Worm (Caenorhabditis elegans) whole organism, mixed stage, embryonic: ENCODE measurements around the gene F29A7.4.

Source experiments
- bed-3 ChIP-seq: fragments of 200-800 bp; sonication (Bioruptor generic); optimal IDR thresholded peaks from 3 replicates; lab custom pipeline; 2018; ENCODE audit warnings: mild to moderate bottlenecking, missing genetic modification characterization, moderate library complexity, missing compliant biosample characterization
- blmp-1 ChIP-seq: fragments of 150-350 bp; optimal IDR thresholded peaks from 2 replicates; lab custom pipeline; 2014; ENCODE audit warnings: missing biosample characterization, missing genetic modification characterization
- ceh-39 ChIP-seq: fragments of 150-350 bp; optimal IDR thresholded peaks from 2 replicates; lab custom pipeline; 2014; ENCODE audit warnings: missing biosample characterization, missing genetic modification characterization
- ceh-43 ChIP-seq: fragments of 200-800 bp; sonication (Bioruptor generic); optimal IDR thresholded peaks from 2 replicates; lab custom pipeline; 2018; ENCODE audit warnings: mild to moderate bottlenecking, missing genetic modification characterization, moderate library complexity, missing compliant biosample characterization
- ceh-83 ChIP-seq: fragments of 200-800 bp; sonication (Bioruptor generic); optimal IDR thresholded peaks from 2 replicates; lab custom pipeline; 2018; ENCODE audit warnings: mild to moderate bottlenecking, missing genetic modification characterization, missing compliant biosample characterization
- ces-1 ChIP-seq: fragments of 150-350 bp; optimal IDR thresholded peaks from 2 replicates; lab custom pipeline; 2014; ENCODE audit warnings: missing biosample characterization, missing genetic modification reagents, missing genetic modification characterization
- cnd-1 ChIP-seq: fragments of 200-800 bp; sonication (Bioruptor generic); optimal IDR thresholded peaks from 2 replicates; lab custom pipeline; 2018; ENCODE audit warnings: mild to moderate bottlenecking, missing genetic modification characterization, missing compliant biosample characterization
- drap-1 ChIP-seq: fragments of 200-800 bp; sonication (Bioruptor generic); optimal IDR thresholded peaks from 3 replicates; lab custom pipeline; 2018; ENCODE audit warnings: mild to moderate bottlenecking, missing genetic modification characterization, missing compliant biosample characterization
- elt-1 ChIP-seq: sonication (generic microtip); optimal IDR thresholded peaks from 2 replicates; lab custom pipeline; 2017; ENCODE audit warnings: missing genetic modification characterization, mild to moderate bottlenecking, missing compliant biosample characterization, antibody characterized with exemption, moderate library complexity, borderline replicate concordance; ENCODE audit not compliant: insufficient read depth
- elt-3 ChIP-seq: fragments of 150-350 bp; optimal IDR thresholded peaks from 2 replicates; lab custom pipeline; 2014; ENCODE audit warnings: missing biosample characterization, missing genetic modification characterization
- ham-2 ChIP-seq: fragments of 200-800 bp; sonication (Bioruptor generic); optimal IDR thresholded peaks from 2 replicates; lab custom pipeline; 2018; ENCODE audit warnings: mild to moderate bottlenecking, missing genetic modification characterization, missing compliant biosample characterization
- hlh-1 ChIP-seq: fragments of 150-350 bp; optimal IDR thresholded peaks from 2 replicates; lab custom pipeline; 2014; ENCODE audit warnings: missing biosample characterization, missing genetic modification reagents, missing genetic modification characterization
- lin-13 ChIP-seq: fragments of 150-350 bp; optimal IDR thresholded peaks from 2 replicates; lab custom pipeline; 2014; ENCODE audit warnings: missing biosample characterization, missing genetic modification characterization
- lin-32 ChIP-seq: fragments of 200-800 bp; sonication (Bioruptor generic); optimal IDR thresholded peaks from 2 replicates; lab custom pipeline; 2018; ENCODE audit warnings: mild to moderate bottlenecking, missing genetic modification characterization, missing compliant biosample characterization
- lsy-2 ChIP-seq: fragments of 150-350 bp; optimal IDR thresholded peaks from 2 replicates; lab custom pipeline; 2014; ENCODE audit warnings: missing biosample characterization, missing genetic modification characterization
- mab-5 ChIP-seq: fragments of 150-350 bp; optimal IDR thresholded peaks from 2 replicates; lab custom pipeline; 2014; ENCODE audit warnings: missing biosample characterization, missing genetic modification characterization
- mep-1 ChIP-seq: fragments of 150-350 bp; optimal IDR thresholded peaks from 2 replicates; lab custom pipeline; 2017; ENCODE audit warnings: missing biosample characterization, missing genetic modification reagents, missing genetic modification characterization, inconsistent platforms
- nhr-12 ChIP-seq: fragments of 150-350 bp; optimal IDR thresholded peaks from 2 replicates; lab custom pipeline; 2014; ENCODE audit warnings: missing biosample characterization, missing genetic modification characterization
- nhr-2 ChIP-seq: fragments of 150-350 bp; optimal IDR thresholded peaks from 2 replicates; lab custom pipeline; 2014; ENCODE audit warnings: missing biosample characterization, missing genetic modification characterization
- nhr-28 ChIP-seq: fragments of 150-350 bp; optimal IDR thresholded peaks from 2 replicates; lab custom pipeline; 2014; ENCODE audit warnings: missing biosample characterization, missing genetic modification characterization
- nhr-76 ChIP-seq: sonication (generic microtip); optimal IDR thresholded peaks from 2 replicates; lab custom pipeline; 2017; ENCODE audit warnings: missing biosample characterization, missing genetic modification characterization
- sem-2 ChIP-seq: fragments of 200-800 bp; sonication (Bioruptor generic); optimal IDR thresholded peaks from 2 replicates; lab custom pipeline; 2018; ENCODE audit warnings: mild to moderate bottlenecking, missing genetic modification characterization, missing compliant biosample characterization
- snpc-4 ChIP-seq: fragments of 150-350 bp; optimal IDR thresholded peaks from 2 replicates; lab custom pipeline; 2014; ENCODE audit warnings: missing biosample characterization, missing genetic modification characterization
- tbx-8 ChIP-seq: fragments of 200-800 bp; sonication (Bioruptor generic); optimal IDR thresholded peaks from 2 replicates; lab custom pipeline; 2018; ENCODE audit warnings: mild to moderate bottlenecking, missing genetic modification characterization, moderate library complexity, missing compliant biosample characterization
- unc-120 ChIP-seq: sonication (generic microtip); optimal IDR thresholded peaks from 2 replicates; lab custom pipeline; 2017; ENCODE audit warnings: missing genetic modification characterization, missing compliant biosample characterization; ENCODE audit not compliant: poor library complexity, severe bottlenecking
- unc-39 ChIP-seq: fragments of 150-350 bp; optimal IDR thresholded peaks from 2 replicates; lab custom pipeline; 2014; ENCODE audit warnings: missing biosample characterization, missing genetic modification characterization
- unc-62 ChIP-seq: fragments of 150-350 bp; optimal IDR thresholded peaks from 2 replicates; lab custom pipeline; 2014; ENCODE audit warnings: missing biosample characterization, missing genetic modification reagents, missing genetic modification characterization
- zip-8 ChIP-seq: fragments of 150-350 bp; optimal IDR thresholded peaks from 2 replicates; lab custom pipeline; 2014; ENCODE audit warnings: missing biosample characterization, missing genetic modification characterization
- ztf-11 ChIP-seq: fragments of 150-350 bp; optimal IDR thresholded peaks from 2 replicates; lab custom pipeline; 2014; ENCODE audit warnings: missing biosample characterization, missing genetic modification characterization

Gene F29A7.4

ce11 chrII:2710919-2711318 is 38.9 kb upstream of the F29A7.4 start, which contains the start of gene T05A8.2:
TSS of gene T05A8.2 (minus strand) at chrII:2711019.
- no peak for TF ChIP-seq drap-1 (GFP tag; lab: Kevin White, UChicago)
- no peak for TF ChIP-seq ceh-83 (GFP tag; lab: Kevin White, UChicago)
- TF ChIP-seq ceh-43 (GFP tag; lab: Kevin White, UChicago): no peak
- no peak for TF ChIP-seq snpc-4 (tag; lab: Kevin White, UChicago)
- no peak for TF ChIP-seq nhr-76 (tag; lab: Kevin White, UChicago)
- no peak for TF ChIP-seq cnd-1 (tag; lab: Kevin White, UChicago)
- TF ChIP-seq tbx-8 (GFP tag; lab: Kevin White, UChicago): no peak
- TF ChIP-seq bed-3 (GFP tag; lab: Kevin White, UChicago): no peak
- no peak for TF ChIP-seq mep-1
- TF ChIP-seq ceh-39 (tag; lab: Kevin White, UChicago): no peak
- TF ChIP-seq ztf-11: no peak
- TF ChIP-seq hlh-1 (tag; lab: Kevin White, UChicago): no peak
- no peak for TF ChIP-seq unc-39 (tag; lab: Kevin White, UChicago)
- TF ChIP-seq zip-8 (tag; lab: Kevin White, UChicago): no peak
- TF ChIP-seq elt-1: no peak
- no peak for TF ChIP-seq lin-32 (GFP tag; lab: Kevin White, UChicago)

- TF ChIP-seq lsy-2 (tag; lab: Kevin White, UChicago): no peak
- no peak for TF ChIP-seq blmp-1 (tag; lab: Kevin White, UChicago)
- TF ChIP-seq ceh-39 (tag; lab: Kevin White, UChicago): no peak
- TF ChIP-seq drap-1 (GFP tag; lab: Kevin White, UChicago): no peak
- no peak for TF ChIP-seq bed-3 (GFP tag; lab: Kevin White, UChicago)
- no peak for TF ChIP-seq cnd-1 (tag; lab: Kevin White, UChicago)
- TF ChIP-seq ces-1 (GFP tag; lab: Kevin White, UChicago): no peak
- no peak for TF ChIP-seq zip-8 (tag; lab: Kevin White, UChicago)
These were observed 32.5 kb upstream of the F29A7.4 start, which contains the start of gene T05A8.3 for ce11 chrII:2717335-2717734. TSS of gene T05A8.3 (minus strand) at chrII:2717435.

DNA sequence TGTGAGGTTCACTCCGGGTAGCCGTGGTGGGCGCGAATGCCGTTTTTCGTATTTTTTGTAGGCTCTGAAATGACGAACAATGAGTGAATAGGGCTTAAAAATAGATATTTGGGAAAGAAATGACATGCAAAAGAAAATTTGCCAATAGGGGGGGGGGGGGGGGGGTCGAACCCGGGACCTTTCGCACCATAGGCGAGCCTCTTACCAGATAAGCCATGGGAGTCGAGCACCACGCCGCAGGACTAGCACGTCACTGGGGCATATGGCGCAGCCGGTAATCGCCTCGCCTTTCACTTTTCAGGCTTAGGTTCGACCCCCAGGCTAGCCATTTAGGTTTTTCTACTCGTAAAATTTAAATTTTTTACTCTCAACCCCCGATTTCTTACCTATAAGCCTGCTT is 30.6 kb upstream of the F29A7.4 start:
- TF ChIP-seq cnd-1 (tag; lab: Kevin White, UChicago) (no peak), blmp-1 (tag; lab: Kevin White, UChicago) (no peak), ceh-43 (GFP tag; lab: Kevin White, UChicago) (no peak), lin-32 (GFP tag; lab: Kevin White, UChicago) (no peak), zip-8 (tag; lab: Kevin White, UChicago) (no peak), ceh-83 (GFP tag; lab: Kevin White, UChicago) (no peak), ceh-39 (tag; lab: Kevin White, UChicago) (no peak), unc-62 (GFP tag; lab: Kevin White, UChicago) (no peak), snpc-4 (tag; lab: Kevin White, UChicago) (no peak), ham-2 (GFP tag; lab: Kevin White, UChicago) (no peak), unc-39 (tag; lab: Kevin White, UChicago) (no peak), nhr-2 (tag; lab: Kevin White, UChicago) (no peak), lin-13 (tag; lab: Kevin White, UChicago) (no peak), mab-5 (tag; lab: Kevin White, UChicago) (no peak), sem-2 (no peak), nhr-28 (tag; lab: Kevin White, UChicago) (no peak)

- no peak for TF ChIP-seq hlh-1 (tag; lab: Kevin White, UChicago)
- TF ChIP-seq unc-120 (tag; lab: Kevin White, UChicago): no peak
- no peak for TF ChIP-seq lin-32 (GFP tag; lab: Kevin White, UChicago)
- no peak for TF ChIP-seq ces-1 (GFP tag; lab: Kevin White, UChicago)
- TF ChIP-seq sem-2: no peak
- TF ChIP-seq nhr-12: no peak
- TF ChIP-seq elt-3 (tag; lab: Kevin White, UChicago): no peak
- no peak for TF ChIP-seq tbx-8 (GFP tag; lab: Kevin White, UChicago)
- TF ChIP-seq ceh-43 (GFP tag; lab: Kevin White, UChicago): no peak
- no peak for TF ChIP-seq mep-1
- TF ChIP-seq ceh-39 (tag; lab: Kevin White, UChicago): no peak
- no peak for TF ChIP-seq cnd-1 (tag; lab: Kevin White, UChicago)
- TF ChIP-seq ham-2 (GFP tag; lab: Kevin White, UChicago): no peak
- TF ChIP-seq unc-39 (tag; lab: Kevin White, UChicago): no peak
- no peak for TF ChIP-seq nhr-28 (tag; lab: Kevin White, UChicago)
- TF ChIP-seq elt-1: no peak
These were observed 27.8 kb upstream of the F29A7.4 start for ce11 chrII:2721992-2722391.

- TF ChIP-seq ceh-83 (GFP tag; lab: Kevin White, UChicago) (no peak), nhr-2 (tag; lab: Kevin White, UChicago) (no peak), mep-1 (no peak), tbx-8 (GFP tag; lab: Kevin White, UChicago) (no peak)
These were observed 24.2 kb upstream of the F29A7.4 start, which contains the start of the genes T05A8.11 and nep-2 for ce11 chrII:2725561-2725960. TSS of gene T05A8.11 (minus strand) at chrII:2725661. TSS of gene nep-2 (minus strand) at chrII:2725752.
